Worm (Caenorhabditis elegans) whole organism, early embryonic: ENCODE measurements around the gene phf-32.

Source experiments
- B0310.2 ChIP-seq: sonication (generic microtip); optimal IDR thresholded peaks from 2 replicates; lab custom pipeline; 2016; ENCODE audit warnings: mild to moderate bottlenecking, missing genetic modification characterization, missing compliant biosample characterization
- aly-1 ChIP-seq: sonication (generic microtip); optimal IDR thresholded peaks from 2 replicates; lab custom pipeline; 2016; ENCODE audit warnings: missing genetic modification characterization, missing compliant biosample characterization
- ama-1 ChIP-seq: fragments of 150-350 bp; optimal IDR thresholded peaks from 2 replicates; lab custom pipeline; 2014
- hnd-1 ChIP-seq: sonication (generic microtip); optimal IDR thresholded peaks from 2 replicates; lab custom pipeline; 2016; ENCODE audit warnings: missing genetic modification characterization, missing compliant biosample characterization
- sea-1 ChIP-seq: fragments of 200-800 bp; sonication (Bioruptor generic); conservative IDR thresholded peaks from 2 replicates; pipeline ENCODE4 v1.3.6; 2022; ENCODE audit warnings: missing genetic modification characterization, missing compliant biosample characterization
- tra-4 ChIP-seq: sonication (generic microtip); optimal IDR thresholded peaks from 2 replicates; lab custom pipeline; 2017; ENCODE audit warnings: missing genetic modification characterization, missing compliant biosample characterization

- TF ChIP-seq B0310.2 (tag; lab: Kevin White, UChicago) = no peak
- no peak for TF ChIP-seq tra-4 (tag; lab: Kevin White, UChicago)
- no peak for TF ChIP-seq ama-1 (lab: Kevin White, UChicago)
- no peak for TF ChIP-seq aly-1
- TF ChIP-seq sea-1 (GFP tag; lab: Robert Waterston, UW) = no peak
- no peak for TF ChIP-seq hnd-1 (tag; lab: Kevin White, UChicago)
Observed at ce11 chrX:12280477-12280876, 26.2 kb upstream of the phf-32 start, which contains the start of gene C04B4.1.
